Worm (Caenorhabditis elegans): ENCODE results near the gene tag-164.
"Not testable (repeated sequence)": the region's sequence is repeated elsewhere in the genome, so short reads cannot be mapped to it uniquely, and the experiment has no call there.

tag-164 gene

DNA sequence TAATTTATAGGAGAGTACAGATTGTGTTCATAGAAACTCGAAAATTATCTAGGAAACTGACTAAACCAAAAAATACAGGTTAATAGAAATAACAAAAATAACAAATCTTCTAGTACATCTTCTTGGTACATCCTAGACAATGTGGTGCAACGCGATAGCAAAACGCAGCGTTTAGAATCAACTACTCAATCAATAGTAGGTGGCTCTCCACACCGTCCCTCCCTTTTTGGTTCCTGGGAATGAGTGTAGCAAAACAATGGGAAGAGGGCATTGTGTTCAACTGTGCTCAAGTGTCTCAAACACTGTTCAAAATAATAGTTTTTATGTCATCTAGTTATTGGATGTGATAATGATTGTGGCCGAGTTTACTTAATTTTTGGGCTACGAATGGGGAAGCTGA, 17.3 kb downstream of the tag-164 start, which contains the start of gene T27E9.6:
TSS of gene T27E9.6 (minus strand) at position 101 of the 400 bp plus-strand sequence.
- TF ChIP-seq ama-1 (optimal IDR thresholded peaks at IDR 0.05): no peak
- no peak for TF ChIP-seq ets-7 (tag; optimal IDR thresholded peaks at IDR 0.05)
- TF ChIP-seq tbx-37 (GFP tag; conservative IDR thresholded peaks at IDR 0.05): no peak

DNA sequence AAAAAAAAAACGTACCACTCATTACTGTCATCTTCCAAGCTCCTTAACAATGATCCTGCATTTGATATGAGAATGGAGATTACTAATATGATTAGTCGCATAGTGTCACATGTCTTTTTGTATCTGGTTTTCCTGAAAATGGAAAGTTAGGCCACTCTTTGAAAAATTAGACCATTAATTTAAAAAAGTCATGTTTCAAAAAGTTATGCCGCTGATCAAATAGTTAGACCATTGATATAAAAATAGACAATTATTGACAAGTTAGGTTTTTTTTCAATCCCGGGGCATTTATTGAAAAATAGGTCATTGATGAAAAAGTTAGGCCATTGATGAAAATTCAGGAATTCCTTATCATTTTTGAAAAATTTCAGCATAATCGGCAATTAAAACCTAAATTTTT, 24.7 kb downstream of the tag-164 start, which contains the start of gene acc-4:
TSS of gene acc-4 (minus strand) at position 101 of the 400 bp plus-strand sequence.
- no peak for TF ChIP-seq ets-7 (tag; optimal IDR thresholded peaks at IDR 0.05)
- no peak for TF ChIP-seq sea-1 (GFP tag; conservative IDR thresholded peaks at IDR 0.05)
- no peak for TF ChIP-seq aly-1 (tag; optimal IDR thresholded peaks at IDR 0.05)
- no peak for TF ChIP-seq ceh-36 (tag; optimal IDR thresholded peaks at IDR 0.05)
- no peak for TF ChIP-seq B0310.2 (tag; optimal IDR thresholded peaks at IDR 0.05)
- no peak for TF ChIP-seq tra-4 (tag; optimal IDR thresholded peaks at IDR 0.05)
- TF ChIP-seq hnd-1 (tag; optimal IDR thresholded peaks at IDR 0.05): no peak
- TF ChIP-seq pes-1 (GFP tag; IDR thresholded peaks at IDR 0.05): no peak
- TF ChIP-seq ceh-13 (GFP tag; optimal IDR thresholded peaks at IDR 0.05): no peak
- TF ChIP-seq tbx-37 (GFP tag; conservative IDR thresholded peaks at IDR 0.05): no peak
- no peak for TF ChIP-seq hmg-4 (GFP tag; optimal IDR thresholded peaks at IDR 0.05)
- TF ChIP-seq hmbx-1 (tag; optimal IDR thresholded peaks at IDR 0.05): no peak
- TF ChIP-seq F13C5.2 (tag; optimal IDR thresholded peaks at IDR 0.05): no peak

DNA sequence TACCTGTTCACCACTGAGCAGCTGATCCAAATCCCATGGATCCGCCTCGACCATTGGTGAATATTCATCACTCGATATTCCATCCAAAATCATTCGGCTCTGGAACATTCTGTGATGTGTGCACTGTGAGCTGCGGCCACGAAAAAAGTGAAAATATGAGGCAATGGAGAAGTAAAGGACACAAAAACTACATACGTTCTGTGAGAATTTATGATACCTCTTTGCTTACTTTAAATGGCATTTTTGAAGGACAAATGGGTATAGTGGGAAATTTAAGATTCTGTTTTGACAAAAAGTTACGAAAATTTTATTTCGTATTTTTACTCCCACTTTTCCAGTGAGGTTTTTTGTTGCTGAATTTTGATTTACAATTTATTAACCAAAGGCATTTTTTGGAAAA, 33.0 kb downstream of the tag-164 start, which contains the start of gene twk-40:
TSS of gene twk-40 (minus strand) at position 101 of the 400 bp plus-strand sequence.
- TF ChIP-seq tra-4 (tag; optimal IDR thresholded peaks at IDR 0.05) (no peak), B0310.2 (tag; optimal IDR thresholded peaks at IDR 0.05) (no peak), ets-7 (tag; optimal IDR thresholded peaks at IDR 0.05) (no peak), flt-1 (GFP tag; IDR thresholded peaks at IDR 0.05) (no peak), F13C5.2 (tag; optimal IDR thresholded peaks at IDR 0.05) (no peak), tbx-11 (GFP tag; IDR thresholded peaks at IDR 0.05) (no peak), ceh-13 (GFP tag; optimal IDR thresholded peaks at IDR 0.05) (no peak), sea-1 (GFP tag; conservative IDR thresholded peaks at IDR 0.05) (no peak), aly-1 (tag; optimal IDR thresholded peaks at IDR 0.05) (no peak), hmbx-1 (tag; optimal IDR thresholded peaks at IDR 0.05) (no peak), ceh-36 (tag; optimal IDR thresholded peaks at IDR 0.05) (no peak), ama-1 (optimal IDR thresholded peaks at IDR 0.05) (no peak), pes-1 (GFP tag; IDR thresholded peaks at IDR 0.05) (no peak), tbx-37 (GFP tag; conservative IDR thresholded peaks at IDR 0.05) (no peak), scrt-1 (GFP tag; IDR thresholded peaks at IDR 0.05) (no peak), hmg-4 (GFP tag; optimal IDR thresholded peaks at IDR 0.05) (no peak), hnd-1 (tag; optimal IDR thresholded peaks at IDR 0.05) (no peak)

DNA sequence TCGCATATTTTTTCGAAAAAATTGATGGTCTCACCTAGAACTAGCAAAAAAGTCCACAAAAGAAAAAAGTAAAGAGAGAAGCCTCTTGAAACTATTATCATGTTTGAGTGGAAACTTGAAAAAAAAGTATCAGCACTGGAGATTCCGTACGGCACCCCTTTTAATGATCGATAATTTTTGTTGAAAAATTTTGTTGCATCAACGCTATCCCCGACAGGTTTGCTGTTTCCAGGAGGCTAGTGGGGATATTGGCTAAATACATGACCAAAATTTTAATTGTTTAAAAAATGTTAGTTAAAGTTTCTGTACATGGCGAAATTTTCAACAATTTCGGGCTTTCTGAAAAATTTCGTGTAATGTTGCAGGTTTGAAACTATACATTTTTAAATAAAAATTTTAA, 36.2 kb downstream of the tag-164 start, which contains the start of gene T28A8.2:
TSS of gene T28A8.2 (minus strand) at position 101 of the 400 bp plus-strand sequence.
- no peak for TF ChIP-seq ceh-36 (tag; optimal IDR thresholded peaks at IDR 0.05)
- TF ChIP-seq hnd-1 (tag; optimal IDR thresholded peaks at IDR 0.05): no peak
- no peak for TF ChIP-seq tbx-11 (GFP tag; IDR thresholded peaks at IDR 0.05)
- no peak for TF ChIP-seq aly-1 (tag; optimal IDR thresholded peaks at IDR 0.05)
- TF ChIP-seq pes-1 (GFP tag; IDR thresholded peaks at IDR 0.05): no peak

DNA sequence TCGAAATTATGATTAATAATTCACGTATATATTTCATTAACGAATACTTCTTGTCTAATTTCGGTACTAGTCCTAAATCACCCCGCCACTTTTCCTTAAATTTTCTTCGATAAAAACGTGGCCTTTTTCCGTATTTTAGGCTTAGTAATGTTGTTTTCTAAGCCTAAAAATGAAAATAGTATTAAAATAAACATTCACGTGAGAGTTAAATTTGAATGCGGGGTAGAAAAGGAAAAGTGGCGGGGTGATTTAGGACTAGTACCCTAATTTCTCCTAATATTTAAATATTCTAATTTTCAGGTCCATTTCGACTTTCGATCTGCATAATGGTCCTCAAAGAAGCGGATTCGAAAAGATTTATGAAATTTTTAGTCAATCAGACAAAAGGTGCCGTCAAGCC, 39.6 kb downstream of the tag-164 start, which contains the start of gene T28A8.6:
TSS of gene T28A8.6 (plus strand) at position 301 of the 400 bp plus-strand sequence.
- not testable (repeated sequence) for TF ChIP-seq flt-1 (GFP tag; IDR thresholded peaks at IDR 0.05); aly-1 (tag; optimal IDR thresholded peaks at IDR 0.05); sea-1 (GFP tag; conservative IDR thresholded peaks at IDR 0.05)

DNA sequence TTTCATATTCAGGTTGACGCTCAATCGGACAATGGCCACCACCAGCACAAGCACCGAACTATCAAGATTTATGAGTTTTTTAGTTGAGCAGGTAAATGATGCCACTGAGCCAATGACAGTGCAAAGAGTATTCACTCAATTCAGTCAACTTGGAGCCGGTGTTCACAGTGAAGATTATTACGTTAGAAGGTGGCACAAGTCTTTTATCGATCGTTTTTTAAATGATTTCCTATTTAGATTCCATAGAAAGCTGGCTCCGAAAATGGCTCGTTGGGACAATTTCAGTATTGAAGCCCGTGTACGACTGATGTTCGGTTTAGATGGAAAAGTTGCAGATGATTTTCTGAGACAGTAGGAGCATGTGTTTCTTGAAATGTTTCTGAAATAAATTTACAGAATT, 42.3 kb downstream of the tag-164 start, which contains the start of gene T28A8.5:
TSS of gene T28A8.5 (plus strand) at position 32 of the 400 bp plus-strand sequence.
- TF ChIP-seq scrt-1 (GFP tag; IDR thresholded peaks at IDR 0.05): no peak
- no peak for TF ChIP-seq ceh-36 (tag; optimal IDR thresholded peaks at IDR 0.05)
- no peak for TF ChIP-seq B0310.2 (tag; optimal IDR thresholded peaks at IDR 0.05)
- TF ChIP-seq ceh-13 (GFP tag; optimal IDR thresholded peaks at IDR 0.05): no peak
- no peak for TF ChIP-seq hmg-4 (GFP tag; optimal IDR thresholded peaks at IDR 0.05)

DNA sequence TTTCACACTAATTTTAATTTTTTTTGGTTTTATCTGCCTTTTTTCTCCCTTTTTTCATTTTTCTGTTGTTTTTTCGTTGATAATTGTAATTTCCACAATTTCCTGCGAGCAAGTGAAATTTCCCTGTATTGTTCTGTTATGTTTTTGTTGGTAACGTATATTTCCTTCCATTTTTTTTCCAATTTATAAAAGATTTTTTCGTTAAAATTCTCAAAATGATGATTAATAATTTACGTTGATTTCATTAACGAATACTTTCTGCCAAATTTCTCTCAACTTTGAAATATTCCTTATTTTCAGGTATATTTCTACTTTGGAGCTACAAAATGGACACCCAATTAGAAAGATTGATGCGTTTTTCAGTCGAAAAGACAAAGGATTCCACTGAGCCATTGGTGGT, 43.2 kb downstream of the tag-164 start, which contains the start of gene T28A8.8:
TSS of gene T28A8.8 (plus strand) at position 301 of the 400 bp plus-strand sequence.
- TF ChIP-seq hnd-1 (tag; optimal IDR thresholded peaks at IDR 0.05): no peak
- TF ChIP-seq hmg-4 (GFP tag; optimal IDR thresholded peaks at IDR 0.05): no peak
- no peak for TF ChIP-seq F13C5.2 (tag; optimal IDR thresholded peaks at IDR 0.05)
- no peak for TF ChIP-seq B0310.2 (tag; optimal IDR thresholded peaks at IDR 0.05)
- TF ChIP-seq hmbx-1 (tag; optimal IDR thresholded peaks at IDR 0.05): no peak

DNA sequence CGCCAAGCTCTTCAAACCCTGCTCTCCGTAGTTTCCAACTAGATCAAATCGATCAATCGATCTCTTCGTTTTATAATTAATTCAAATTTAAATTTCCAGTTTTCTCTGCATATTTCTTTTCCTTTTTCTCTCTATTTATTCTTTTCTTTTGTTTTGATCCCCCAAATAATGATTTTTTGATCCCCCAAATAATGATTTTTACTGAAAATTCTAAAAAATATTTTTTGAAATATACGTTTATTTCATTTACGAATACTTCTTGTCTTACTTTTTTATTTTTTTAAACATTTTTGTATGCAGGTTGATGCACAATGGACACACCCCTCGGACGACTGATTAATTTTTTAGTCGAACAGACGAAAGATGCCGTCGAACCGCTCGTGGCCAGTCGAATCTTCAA, 44.0 kb downstream of the tag-164 start, which contains the start of gene T28A8.4:
TSS of gene T28A8.4 (plus strand) at position 301 of the 400 bp plus-strand sequence.
- TF ChIP-seq hmg-4 (GFP tag; optimal IDR thresholded peaks at IDR 0.05): no peak
- TF ChIP-seq scrt-1 (GFP tag; IDR thresholded peaks at IDR 0.05): no peak
- no peak for TF ChIP-seq pes-1 (GFP tag; IDR thresholded peaks at IDR 0.05)
- no peak for TF ChIP-seq ceh-36 (tag; optimal IDR thresholded peaks at IDR 0.05)
- no peak for TF ChIP-seq hmbx-1 (tag; optimal IDR thresholded peaks at IDR 0.05)
- TF ChIP-seq tbx-37 (GFP tag; conservative IDR thresholded peaks at IDR 0.05): no peak
- TF ChIP-seq ets-7 (tag; optimal IDR thresholded peaks at IDR 0.05): no peak
- TF ChIP-seq tbx-11 (GFP tag; IDR thresholded peaks at IDR 0.05): no peak
- no peak for TF ChIP-seq flt-1 (GFP tag; IDR thresholded peaks at IDR 0.05)
- no peak for TF ChIP-seq sea-1 (GFP tag; conservative IDR thresholded peaks at IDR 0.05)
- TF ChIP-seq ceh-13 (GFP tag; optimal IDR thresholded peaks at IDR 0.05): no peak
- no peak for TF ChIP-seq hnd-1 (tag; optimal IDR thresholded peaks at IDR 0.05)
- TF ChIP-seq ama-1 (optimal IDR thresholded peaks at IDR 0.05): no peak
- no peak for TF ChIP-seq aly-1 (tag; optimal IDR thresholded peaks at IDR 0.05)

All from whole organism, early embryonic.